Comparison of ENCODE assay signal across 1 fruit fly cellular context in genomic region chr3L:12468016-12468415, dm6.
TF ChIP-seq lines count a peak whose summit lies in the region.

eyg (minus strand) TSS chr3L:12468021.

TF ChIP-seq in whole organism, embryonic, 481 proteins besides CTCF, POLR2A, EP300 and RAD21 (continued from another document and continues in another):
- TF ChIP-seq CG14965 (GFP tag; optimal IDR thresholded peaks at IDR 0.05; lab: Kevin White, UChicago; ENCODE audit: borderline replicate concordance) (no peak), Awh (GFP tag; IDR thresholded peaks at IDR 0.05; lab: Robert Waterston, UW) (0 out of 2 replicates have a peak, but pooled peaks have one; percentile 28), luna (GFP tag; optimal IDR thresholded peaks at IDR 0.05; lab: Kevin White, UChicago) (no peak), MESR4 (GFP tag; optimal IDR thresholded peaks at IDR 0.05; lab: Kevin White, UChicago) (no peak), Gug (GFP tag; IDR thresholded peaks at IDR 0.05; lab: Robert Waterston, UW) (no peak), sima (GFP tag; optimal IDR thresholded peaks at IDR 0.05; lab: Kevin White, UChicago) (no peak), CG7357 (GFP tag; IDR thresholded peaks at IDR 0.05; lab: Robert Waterston, UW) (no peak), Trl (optimal IDR thresholded peaks at IDR 0.05; lab: Kevin White, UChicago) (peak; percentile 22 to 49), Trl (GFP tag; optimal IDR thresholded peaks at IDR 0.05; lab: Kevin White, UChicago) (peak; percentile 48), NC2β (GFP tag; optimal IDR thresholded peaks at IDR 0.05; lab: Kevin White, UChicago) (peak; percentile 37), hkb (optimal IDR thresholded peaks at IDR 0.05; lab: Kevin White, UChicago) (peak; percentile 74), hkb (GFP tag; IDR thresholded peaks at IDR 0.05; lab: Robert Waterston, UW) (0 out of 2 replicates have a peak, but pooled peaks have one; percentile 51), CG3407 (GFP tag; optimal IDR thresholded peaks at IDR 0.05; lab: Kevin White, UChicago) (peak; percentile 12), ATbp (GFP tag; optimal IDR thresholded peaks at IDR 0.05; lab: Kevin White, UChicago) (no peak), crol (GFP tag; IDR thresholded peaks at IDR 0.05; lab: Robert Waterston, UW) (peak; percentile 79), danr (GFP tag; IDR thresholded peaks at IDR 0.05; lab: Robert Waterston, UW) (no peak), CG16813 (GFP tag; IDR thresholded peaks at IDR 0.05; lab: Robert Waterston, UW; ENCODE audit: partially characterized antibody) (peak; percentile 39; the same call in 1 of the 3 replicates), rib (GFP tag; IDR thresholded peaks at IDR 0.05; lab: Robert Waterston, UW) (0 out of 2 replicates have a peak, but pooled peaks have one; percentile 16), Oli (tag; optimal IDR thresholded peaks at IDR 0.05; lab: Kevin White, UChicago) (no peak), bowl (GFP tag; IDR thresholded peaks at IDR 0.05; lab: Robert Waterston, UW) (no peak; the same call in 1 of the 2 replicates), CG15479 (GFP tag; optimal IDR thresholded peaks at IDR 0.05; lab: Kevin White, UChicago) (peak; percentile 18), Ssrp (tag; optimal IDR thresholded peaks at IDR 0.05; lab: Kevin White, UChicago) (no peak), chif (GFP tag; optimal IDR thresholded peaks at IDR 0.05; lab: Kevin White, UChicago) (peak in 1 of 2 experiments; percentile 33), Fer1 (GFP tag; optimal IDR thresholded peaks at IDR 0.05; lab: Kevin White, UChicago) (no peak), zen (tag; optimal IDR thresholded peaks at IDR 0.05; lab: Kevin White, UChicago) (peak; percentile 36), run (tag; optimal IDR thresholded peaks at IDR 0.05; lab: Kevin White, UChicago) (no peak), pb (GFP tag; optimal IDR thresholded peaks at IDR 0.05; lab: Kevin White, UChicago) (peak; percentile 79), inv (GFP tag; IDR thresholded peaks at IDR 0.05; lab: Robert Waterston, UW; ENCODE audit: partially characterized antibody) (peak; percentile 47; the same call in 1 of the 2 replicates), CG15514 (GFP tag; optimal IDR thresholded peaks at IDR 0.05; lab: Kevin White, UChicago) (peak; percentile 33), Bteb2 (GFP tag; optimal IDR thresholded peaks at IDR 0.05; lab: Kevin White, UChicago) (peak; percentile 45), CG10565 (GFP tag; optimal IDR thresholded peaks at IDR 0.05; lab: Kevin White, UChicago) (no peak), fru (optimal IDR thresholded peaks at IDR 0.05; lab: Kevin White, UChicago) (no peak), zf30C (GFP tag; optimal IDR thresholded peaks at IDR 0.05; lab: Kevin White, UChicago) (peak; percentile 40), sisA (GFP tag; IDR thresholded peaks at IDR 0.05; lab: Robert Waterston, UW) (no peak), Lpt (GFP tag; optimal IDR thresholded peaks at IDR 0.05; lab: Kevin White, UChicago) (no peak), CG17328 (GFP tag; IDR thresholded peaks at IDR 0.05; lab: Robert Waterston, UW) (no peak), Neu2 (GFP tag; optimal IDR thresholded peaks at IDR 0.05; lab: Kevin White, UChicago; ENCODE audit: borderline replicate concordance) (no peak), CG12071 (GFP tag; optimal IDR thresholded peaks at IDR 0.05; lab: Kevin White, UChicago) (no peak), CG17912 (GFP tag; optimal IDR thresholded peaks at IDR 0.05; lab: Kevin White, UChicago) (peak; percentile 77), CG8924 (tag; optimal IDR thresholded peaks at IDR 0.05; lab: Kevin White, UChicago) (peak; percentile 44), Hr3 (GFP tag; optimal IDR thresholded peaks at IDR 0.05; lab: Kevin White, UChicago) (no peak), jigr1 (GFP tag; IDR thresholded peaks at IDR 0.05; lab: Robert Waterston, UW) (no peak), Sin3A (optimal IDR thresholded peaks at IDR 0.05; lab: Kevin White, UChicago) (no peak), CG1602 (GFP tag; optimal IDR thresholded peaks at IDR 0.05; lab: Kevin White, UChicago) (no peak), HLH54F (GFP tag; optimal IDR thresholded peaks at IDR 0.05; lab: Kevin White, UChicago) (no peak), esg (GFP tag; conservative IDR thresholded peaks at IDR 0.05; lab: Robert Waterston, UW) (no peak), Stat92E (GFP tag; optimal IDR thresholded peaks at IDR 0.05; lab: Kevin White, UChicago) (peak in 1 of 3 experiments; percentile 76), CG9797 (GFP tag; optimal IDR thresholded peaks at IDR 0.05; lab: Kevin White, UChicago) (no peak), CG31365 (tag; optimal IDR thresholded peaks at IDR 0.05; lab: Kevin White, UChicago) (no peak), CG7987 (GFP tag; optimal IDR thresholded peaks at IDR 0.05; lab: Kevin White, UChicago) (peak; percentile 47), CG14441 (GFP tag; IDR thresholded peaks at IDR 0.05; lab: Robert Waterston, UW) (no peak), Mad (GFP tag; optimal IDR thresholded peaks at IDR 0.05; lab: Kevin White, UChicago) (peak; percentile 46), dm (GFP tag; optimal IDR thresholded peaks at IDR 0.05; lab: Kevin White, UChicago) (peak; percentile 14), CG6813 (GFP tag; optimal IDR thresholded peaks at IDR 0.05; lab: Kevin White, UChicago) (no peak), gsb (GFP tag; IDR thresholded peaks at IDR 0.05; lab: Robert Waterston, UW) (no peak), ftz-f1 (GFP tag; optimal IDR thresholded peaks at IDR 0.05; lab: Kevin White, UChicago) (no peak), CG7786 (GFP tag; optimal IDR thresholded peaks at IDR 0.05; lab: Kevin White, UChicago) (peak; percentile 5), sqz (GFP tag; optimal IDR thresholded peaks at IDR 0.05; lab: Kevin White, UChicago) (no peak), Drgx (GFP tag; IDR thresholded peaks at IDR 0.05; lab: Robert Waterston, UW) (no peak; the same call in 1 of the 2 replicates), CG1647 (GFP tag; optimal IDR thresholded peaks at IDR 0.05; lab: Kevin White, UChicago) (peak; percentile 2), fu2 (GFP tag; optimal IDR thresholded peaks at IDR 0.05; lab: Kevin White, UChicago) (peak; percentile 8), CG17829 (tag; optimal IDR thresholded peaks at IDR 0.05; lab: Kevin White, UChicago) (peak; percentile 52), usp (GFP tag; optimal IDR thresholded peaks at IDR 0.05; lab: Kevin White, UChicago) (no peak), tx (GFP tag; optimal IDR thresholded peaks at IDR 0.05; lab: Kevin White, UChicago) (peak; percentile 18), lov (optimal IDR thresholded peaks at IDR 0.05; lab: Kevin White, UChicago) (no peak), lov (GFP tag; IDR thresholded peaks at IDR 0.05; lab: Robert Waterston, UW) (no peak), ems (GFP tag; optimal IDR thresholded peaks at IDR 0.05; lab: Kevin White, UChicago) (no peak), bigmax (GFP tag; optimal IDR thresholded peaks at IDR 0.05; lab: Kevin White, UChicago) (no peak), Rfx (GFP tag; IDR thresholded peaks at IDR 0.05; lab: Robert Waterston, UW) (no peak; the same call in 1 of the 2 replicates), ato (GFP tag; IDR thresholded peaks at IDR 0.05; lab: Robert Waterston, UW; ENCODE audit: partially characterized antibody) (peak; percentile 63; the same call in 1 of the 2 replicates), Hr78 (GFP tag; optimal IDR thresholded peaks at IDR 0.05; lab: Kevin White, UChicago) (no peak), pita (GFP tag; optimal IDR thresholded peaks at IDR 0.05; lab: Kevin White, UChicago) (no peak), unc-4 (GFP tag; IDR thresholded peaks at IDR 0.05; lab: Robert Waterston, UW; ENCODE audit: partially characterized antibody) (no peak), CG13296 (GFP tag; optimal IDR thresholded peaks at IDR 0.05; lab: Kevin White, UChicago) (no peak), CG10267 (tag; optimal IDR thresholded peaks at IDR 0.05; lab: Kevin White, UChicago) (no peak), Xbp1 (GFP tag; optimal IDR thresholded peaks at IDR 0.05; lab: Kevin White, UChicago) (no peak), schlank (tag; optimal IDR thresholded peaks at IDR 0.05; lab: Kevin White, UChicago) (peak; percentile 21), pzg (GFP tag; optimal IDR thresholded peaks at IDR 0.05; lab: Kevin White, UChicago) (no peak), caup (GFP tag; optimal IDR thresholded peaks at IDR 0.05; lab: Kevin White, UChicago; ENCODE audit: severe bottlenecking) (no peak), Hey (tag; optimal IDR thresholded peaks at IDR 0.05; lab: Kevin White, UChicago) (no peak), CG8944 (GFP tag; optimal IDR thresholded peaks at IDR 0.05; lab: Kevin White, UChicago) (no peak), chm (GFP tag; IDR thresholded peaks at IDR 0.05; lab: Robert Waterston, UW) (0 out of 2 replicates have a peak, but pooled peaks have one; percentile 54), kah (GFP tag; optimal IDR thresholded peaks at IDR 0.05; lab: Kevin White, UChicago) (peak; percentile 8), Kr (GFP tag; optimal IDR thresholded peaks at IDR 0.05; lab: Kevin White, UChicago) (peak; percentile 61), CG10462 (GFP tag; optimal IDR thresholded peaks at IDR 0.05; lab: Kevin White, UChicago) (no peak), Atf6 (GFP tag; IDR thresholded peaks at IDR 0.05; lab: Robert Waterston, UW) (no peak; the same call in 1 of the 2 replicates), CG33213 (GFP tag; optimal IDR thresholded peaks at IDR 0.05; lab: Kevin White, UChicago) (peak; percentile 30), ewg (GFP tag; optimal IDR thresholded peaks at IDR 0.05; lab: Kevin White, UChicago) (peak; percentile 97), gsb-n (tag; optimal IDR thresholded peaks at IDR 0.05; lab: Kevin White, UChicago) (peak; percentile 55), Hr51 (GFP tag; optimal IDR thresholded peaks at IDR 0.05; lab: Kevin White, UChicago) (peak in 1 of 2 experiments; percentile 30), hb (GFP tag; IDR thresholded peaks at IDR 0.05; lab: Robert Waterston, UW; ENCODE audit: partially characterized antibody) (no peak), shn (GFP tag; optimal IDR thresholded peaks at IDR 0.05; lab: Kevin White, UChicago) (peak; percentile 30), Adf1 (GFP tag; IDR thresholded peaks at IDR 0.05; lab: Robert Waterston, UW) (peak; percentile 76), HLHmδ (GFP tag; optimal IDR thresholded peaks at IDR 0.05; lab: Kevin White, UChicago) (peak; percentile 46), CG11696 (GFP tag; IDR thresholded peaks at IDR 0.05; lab: Robert Waterston, UW) (no peak), CG16779 (GFP tag; IDR thresholded peaks at IDR 0.05; lab: Robert Waterston, UW) (no peak), grau (tag; optimal IDR thresholded peaks at IDR 0.05; lab: Kevin White, UChicago) (no peak), Dek (tag; optimal IDR thresholded peaks at IDR 0.05; lab: Kevin White, UChicago) (no peak), Bgb (GFP tag; IDR thresholded peaks at IDR 0.05; lab: Robert Waterston, UW; ENCODE audit: partially characterized antibody) (peak; percentile 82), CG11456 (GFP tag; IDR thresholded peaks at IDR 0.05; lab: Robert Waterston, UW) (no peak), HHEX (GFP tag; optimal IDR thresholded peaks at IDR 0.05; lab: Kevin White, UChicago) (peak; percentile 45), CG1832 (GFP tag; optimal IDR thresholded peaks at IDR 0.05; lab: Kevin White, UChicago) (peak; percentile 99), CG2889 (GFP tag; IDR thresholded peaks at IDR 0.05; lab: Robert Waterston, UW) (no peak), B-H2 (GFP tag; optimal IDR thresholded peaks at IDR 0.05; lab: Kevin White, UChicago) (peak; percentile 69), sob (GFP tag; IDR thresholded peaks at IDR 0.05; lab: Robert Waterston, UW) (no peak), Tbp (GFP tag; optimal IDR thresholded peaks at IDR 0.05; lab: Kevin White, UChicago) (no peak), CG13123 (GFP tag; optimal IDR thresholded peaks at IDR 0.05; lab: Kevin White, UChicago) (no peak), knrl (GFP tag; IDR thresholded peaks at IDR 0.05; lab: Robert Waterston, UW; ENCODE audit: partially characterized antibody) (peak; percentile 49; the same call in 1 of the 3 replicates), CG13624 (GFP tag; optimal IDR thresholded peaks at IDR 0.05; lab: Kevin White, UChicago) (peak; percentile 4), Myb (GFP tag; optimal IDR thresholded peaks at IDR 0.05; lab: Kevin White, UChicago) (peak; percentile 16), CG3838 (GFP tag; optimal IDR thresholded peaks at IDR 0.05; lab: Kevin White, UChicago) (no peak), CG3847 (GFP tag; IDR thresholded peaks at IDR 0.05; lab: Robert Waterston, UW) (peak; percentile 42), pfk (GFP tag; optimal IDR thresholded peaks at IDR 0.05; lab: Kevin White, UChicago) (peak; percentile 43), CG6854 (GFP tag; optimal IDR thresholded peaks at IDR 0.05; lab: Kevin White, UChicago) (no peak), CG4424 (GFP tag; optimal IDR thresholded peaks at IDR 0.05; lab: Kevin White, UChicago) (no peak), tgo (GFP tag; IDR thresholded peaks at IDR 0.05; lab: Robert Waterston, UW) (peak; percentile 29; the same call in 1 of the 3 replicates), Blimp-1 (GFP tag; optimal IDR thresholded peaks at IDR 0.05; lab: Kevin White, UChicago) (peak; percentile 26), Sox102F (GFP tag; optimal IDR thresholded peaks at IDR 0.05; lab: Kevin White, UChicago) (no peak), CG18599 (GFP tag; optimal IDR thresholded peaks at IDR 0.05; lab: Kevin White, UChicago) (no peak), fd96Cb (tag; optimal IDR thresholded peaks at IDR 0.05; lab: Kevin White, UChicago) (no peak), CG6765 (GFP tag; optimal IDR thresholded peaks at IDR 0.05; lab: Kevin White, UChicago) (no peak), Hand (GFP tag; optimal IDR thresholded peaks at IDR 0.05; lab: Kevin White, UChicago) (no peak), p53 (GFP tag; optimal IDR thresholded peaks at IDR 0.05; lab: Kevin White, UChicago) (peak; percentile 36), CG1233 (GFP tag; optimal IDR thresholded peaks at IDR 0.05; lab: Kevin White, UChicago) (no peak), Camta (GFP tag; optimal IDR thresholded peaks at IDR 0.05; lab: Kevin White, UChicago) (peak; percentile 28), CG4328 (GFP tag; optimal IDR thresholded peaks at IDR 0.05; lab: Kevin White, UChicago) (no peak), CG12744 (GFP tag; optimal IDR thresholded peaks at IDR 0.05; lab: Kevin White, UChicago) (no peak), mld (GFP tag; IDR thresholded peaks at IDR 0.05; lab: Robert Waterston, UW; ENCODE audit: partially characterized antibody) (no peak), maf-S (GFP tag; optimal IDR thresholded peaks at IDR 0.05; lab: Kevin White, UChicago) (no peak), sens-2 (GFP tag; IDR thresholded peaks at IDR 0.05; lab: Robert Waterston, UW) (no peak), gem (tag; optimal IDR thresholded peaks at IDR 0.05; lab: Kevin White, UChicago) (no peak), her (GFP tag; optimal IDR thresholded peaks at IDR 0.05; lab: Kevin White, UChicago) (peak; percentile 70)
